Worm (Caenorhabditis elegans) whole organism, L3 larva: ENCODE results near the gene srt-56.

Source experiments
- ZK546.5 ChIP-seq: sonication (generic microtip); optimal IDR thresholded peaks from 2 replicates; lab custom pipeline; 2017; ENCODE audit warnings: missing biosample characterization, missing genetic modification characterization
- aly-2 ChIP-seq: fragments of 150-350 bp; optimal IDR thresholded peaks from 2 replicates; lab custom pipeline; 2014; ENCODE audit warnings: missing biosample characterization, missing genetic modification characterization
- ama-1 ChIP-seq: fragments of 150-350 bp; optimal IDR thresholded peaks from 2 replicates; lab custom pipeline; 2018
- ceh-16 ChIP-seq: sonication (generic microtip); optimal IDR thresholded peaks from 2 replicates; lab custom pipeline; 2017; ENCODE audit warnings: missing biosample characterization, missing genetic modification characterization
- ceh-28 ChIP-seq: fragments of 150-350 bp; optimal IDR thresholded peaks from 2 replicates; lab custom pipeline; 2014; ENCODE audit warnings: missing biosample characterization, missing genetic modification reagents, missing genetic modification characterization
- ceh-82 ChIP-seq: fragments of 150-350 bp; optimal IDR thresholded peaks from 2 replicates; lab custom pipeline; 2014; ENCODE audit warnings: missing biosample characterization, missing genetic modification characterization
- ceh-9 ChIP-seq: sonication (generic microtip); optimal IDR thresholded peaks from 2 replicates; lab custom pipeline; 2018; ENCODE audit warnings: missing biosample characterization, missing genetic modification characterization
- daf-12 ChIP-seq: fragments of 150-350 bp; optimal IDR thresholded peaks from 2 replicates; lab custom pipeline; 2014; ENCODE audit warnings: missing biosample characterization, missing genetic modification reagents, missing genetic modification characterization
- egl-5 ChIP-seq: fragments of 150-350 bp; optimal IDR thresholded peaks from 2 replicates; lab custom pipeline; 2017; ENCODE audit warnings: missing biosample characterization, missing genetic modification reagents, missing genetic modification characterization, inconsistent platforms
- elt-1 ChIP-seq: fragments of 150-350 bp; optimal IDR thresholded peaks from 2 replicates; lab custom pipeline; 2014; ENCODE audit warnings: missing biosample characterization, missing genetic modification characterization
- elt-3 ChIP-seq, 3 experiments: fragments of 150-350 bp in 1 of 3; sonication (generic microtip) in 2 of 3; optimal IDR thresholded peaks; 2 replicates in 2 of 3; 4 replicates in 1 of 3; lab custom pipeline; 2014 to 2017; ENCODE audit warnings: missing biosample characterization in 3 of 3, missing genetic modification characterization in 3 of 3
- eor-1 ChIP-seq, 2 experiments: fragments of 150-350 bp; optimal IDR thresholded peaks; 2 replicates each; lab custom pipeline; 2014 to 2018; ENCODE audit warnings: missing biosample characterization in 2 of 2, missing genetic modification characterization in 2 of 2
- fkh-10 ChIP-seq: sonication (generic microtip); optimal IDR thresholded peaks from 2 replicates; lab custom pipeline; 2017; ENCODE audit warnings: missing biosample characterization, missing genetic modification reagents, missing genetic modification characterization
- fkh-2 ChIP-seq: fragments of 150-350 bp; optimal IDR thresholded peaks from 2 replicates; lab custom pipeline; 2014; ENCODE audit warnings: missing biosample characterization, missing genetic modification reagents, missing genetic modification characterization
- fos-1 ChIP-seq: fragments of 150-350 bp; optimal IDR thresholded peaks from 2 replicates; lab custom pipeline; 2014; ENCODE audit warnings: missing biosample characterization, missing genetic modification characterization
- hmg-11 ChIP-seq: sonication (generic microtip); optimal IDR thresholded peaks from 2 replicates; lab custom pipeline; 2016; ENCODE audit warnings: missing genetic modification characterization, missing compliant biosample characterization
- jun-1 ChIP-seq: fragments of 150-350 bp; optimal IDR thresholded peaks from 2 replicates; lab custom pipeline; 2014; ENCODE audit warnings: missing biosample characterization, missing genetic modification reagents, missing genetic modification characterization
- lin-39 ChIP-seq: fragments of 150-350 bp; optimal IDR thresholded peaks from 2 replicates; lab custom pipeline; 2018; ENCODE audit warnings: missing biosample characterization, missing genetic modification reagents, missing genetic modification characterization
- lsy-12 ChIP-seq: sonication (generic microtip); optimal IDR thresholded peaks from 2 replicates; lab custom pipeline; 2016; ENCODE audit warnings: mild to moderate bottlenecking, missing genetic modification characterization, missing compliant biosample characterization
- mdl-1 ChIP-seq: fragments of 150-350 bp; optimal IDR thresholded peaks from 2 replicates; lab custom pipeline; 2014; ENCODE audit warnings: missing biosample characterization, missing genetic modification characterization
- mml-1 ChIP-seq: fragments of 150-350 bp; sonication (generic microtip); optimal IDR thresholded peaks from 3 replicates; lab custom pipeline; 2014; ENCODE audit warnings: missing biosample characterization, missing genetic modification characterization
- nfya-1 ChIP-seq: sonication (generic microtip); optimal IDR thresholded peaks from 2 replicates; lab custom pipeline; 2017; ENCODE audit warnings: missing genetic modification characterization, mild to moderate bottlenecking, missing compliant biosample characterization, antibody characterized with exemption, moderate library complexity; ENCODE audit not compliant: insufficient read depth
- nhr-11 ChIP-seq: fragments of 150-350 bp; optimal IDR thresholded peaks from 2 replicates; lab custom pipeline; 2014; ENCODE audit warnings: missing biosample characterization, missing genetic modification characterization
- nhr-12 ChIP-seq: fragments of 150-350 bp; optimal IDR thresholded peaks from 2 replicates; lab custom pipeline; 2014; ENCODE audit warnings: missing biosample characterization, missing genetic modification characterization
- nhr-23 ChIP-seq: fragments of 150-350 bp; optimal IDR thresholded peaks from 2 replicates; lab custom pipeline; 2014; ENCODE audit warnings: missing biosample characterization, missing genetic modification reagents, missing genetic modification characterization
- nhr-237 ChIP-seq: fragments of 150-350 bp; optimal IDR thresholded peaks from 2 replicates; lab custom pipeline; 2014; ENCODE audit warnings: missing biosample characterization, missing genetic modification characterization
- nhr-28 ChIP-seq: fragments of 150-350 bp; optimal IDR thresholded peaks from 2 replicates; lab custom pipeline; 2014; ENCODE audit warnings: missing biosample characterization, missing genetic modification characterization
- nhr-43 ChIP-seq: sonication (generic microtip); optimal IDR thresholded peaks from 2 replicates; lab custom pipeline; 2016; ENCODE audit warnings: mild to moderate bottlenecking, missing genetic modification characterization, missing compliant biosample characterization; ENCODE audit not compliant: poor library complexity, severe bottlenecking
- nhr-76 ChIP-seq: fragments of 150-350 bp; sonication (generic microtip); optimal IDR thresholded peaks from 5 replicates; lab custom pipeline; 2014; ENCODE audit warnings: missing biosample characterization, missing genetic modification characterization
- nhr-77 ChIP-seq: fragments of 150-350 bp; optimal IDR thresholded peaks from 2 replicates; lab custom pipeline; 2014; ENCODE audit warnings: missing biosample characterization, missing genetic modification characterization
- pqm-1 ChIP-seq: fragments of 150-350 bp; optimal IDR thresholded peaks from 2 replicates; lab custom pipeline; 2017; ENCODE audit warnings: missing biosample characterization, missing genetic modification characterization, inconsistent platforms
- sea-2 ChIP-seq: fragments of 150-350 bp; sonication (generic microtip); optimal IDR thresholded peaks from 4 replicates; lab custom pipeline; 2014; ENCODE audit warnings: missing biosample characterization, missing genetic modification reagents, missing genetic modification characterization
- skn-1 ChIP-seq: fragments of 150-350 bp; optimal IDR thresholded peaks from 2 replicates; lab custom pipeline; 2014; ENCODE audit warnings: missing biosample characterization, missing genetic modification characterization
- snpc-4 ChIP-seq: fragments of 150-350 bp; optimal IDR thresholded peaks from 2 replicates; lab custom pipeline; 2014; ENCODE audit warnings: missing biosample characterization, missing genetic modification characterization
- tbx-2 ChIP-seq: sonication (generic microtip); optimal IDR thresholded peaks from 2 replicates; lab custom pipeline; 2016; ENCODE audit warnings: mild to moderate bottlenecking, missing genetic modification characterization, missing compliant biosample characterization
- unc-39 ChIP-seq: sonication (generic microtip); optimal IDR thresholded peaks from 4 replicates; lab custom pipeline; 2017; ENCODE audit warnings: missing biosample characterization, missing genetic modification characterization
- unc-62 ChIP-seq: fragments of 150-350 bp; sonication (generic microtip); optimal IDR thresholded peaks from 4 replicates; lab custom pipeline; 2014; ENCODE audit warnings: missing biosample characterization, missing genetic modification reagents, missing genetic modification characterization
- ztf-4 ChIP-seq: fragments of 150-350 bp; optimal IDR thresholded peaks from 2 replicates; lab custom pipeline; 2014; ENCODE audit warnings: missing biosample characterization, missing genetic modification characterization

The srt-56 gene

DNA sequence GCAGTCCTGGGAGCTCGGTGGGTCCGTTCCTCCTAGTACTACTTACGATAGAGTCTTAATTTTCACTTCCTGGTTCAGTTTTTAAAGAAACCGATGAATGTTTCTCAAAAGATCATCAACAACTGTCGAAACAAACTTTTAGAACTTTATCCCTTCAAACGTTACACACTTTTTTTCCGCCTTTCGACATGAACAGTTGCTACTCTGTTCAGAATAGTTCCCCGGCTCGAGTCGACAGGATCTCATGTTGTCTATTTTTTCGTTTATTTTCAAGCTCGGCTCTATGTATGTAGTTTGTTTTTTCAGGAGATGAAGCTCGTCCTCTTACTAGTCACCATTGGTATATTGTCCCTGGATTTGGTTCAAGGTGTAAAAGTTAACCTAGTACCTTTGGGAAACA, 35.1 kb upstream of the srt-56 start, which contains the start of gene exh-1:
Gene exh-1 (plus strand): TSS at position 301 of the 400 bp plus-strand sequence.
- TF ChIP-seq ceh-16 (tag; lab: Kevin White, UChicago) = no peak
- TF ChIP-seq unc-39 = no peak
- no peak for TF ChIP-seq nhr-11 (tag; lab: Kevin White, UChicago)
- no peak for TF ChIP-seq ZK546.5 (tag; lab: Kevin White, UChicago)
- no peak for TF ChIP-seq nhr-77
- TF ChIP-seq snpc-4 (tag; lab: Kevin White, UChicago) = no peak
- no peak for TF ChIP-seq elt-1
- TF ChIP-seq jun-1 (tag; lab: Kevin White, UChicago) = no peak
- no peak for TF ChIP-seq lin-39
- TF ChIP-seq nhr-237 = no peak
- TF ChIP-seq eor-1 (tag; optimal IDR thresholded peaks at IDR 0.05; lab: Kevin White, UChicago) = no peak
- TF ChIP-seq pqm-1 (tag; lab: Kevin White, UChicago) = no peak
- TF ChIP-seq ceh-82 = no peak
- no peak for TF ChIP-seq nhr-28 (tag; lab: Kevin White, UChicago)
- no peak for TF ChIP-seq egl-5 (tag; lab: Kevin White, UChicago)
- TF ChIP-seq skn-1 (tag; lab: Kevin White, UChicago) = no peak
- no peak for TF ChIP-seq sea-2 (GFP tag; lab: Kevin White, UChicago)
- TF ChIP-seq fos-1 (tag; lab: Kevin White, UChicago) = no peak
- TF ChIP-seq unc-62 (GFP tag; lab: Kevin White, UChicago) = no peak
- TF ChIP-seq elt-3 (tag; optimal IDR thresholded peaks at IDR 0.05; lab: Kevin White, UChicago) = no peak

DNA sequence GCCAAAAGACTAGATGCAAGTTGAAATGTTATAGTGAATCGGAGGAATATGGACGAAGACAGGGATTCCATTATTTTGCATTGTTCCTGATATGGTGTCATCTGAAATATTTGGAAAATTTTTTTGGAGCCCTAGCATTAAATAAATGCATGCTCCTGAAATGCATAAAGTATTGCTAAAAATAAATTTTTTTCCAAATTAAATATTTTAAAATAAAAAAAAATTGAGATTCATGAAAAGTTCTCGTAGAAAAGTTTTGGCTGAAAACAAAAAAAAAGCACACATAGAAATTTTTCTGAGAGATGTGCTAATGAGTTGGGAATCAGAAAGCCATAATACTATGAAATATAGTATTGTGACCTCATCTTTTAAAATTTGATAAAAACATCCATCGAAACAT, 33.4 kb upstream of the srt-56 start, which contains the start of gene srab-7:
Gene srab-7 (minus strand): TSS at position 101 of the 400 bp plus-strand sequence.
- TF ChIP-seq aly-2 (no peak), mdl-1 (tag; lab: Kevin White, UChicago) (no peak), fkh-10 (no peak), ceh-9 (tag; lab: Kevin White, UChicago) (no peak), snpc-4 (tag; lab: Kevin White, UChicago) (no peak), mml-1 (tag; lab: Kevin White, UChicago) (no peak), fkh-2 (tag; lab: Kevin White, UChicago) (no peak), skn-1 (tag; lab: Kevin White, UChicago) (no peak), daf-12 (tag; lab: Kevin White, UChicago) (no peak), nhr-12 (tag; lab: Kevin White, UChicago) (no peak), lsy-12 (tag; lab: Kevin White, UChicago) (no peak), nhr-11 (tag; lab: Kevin White, UChicago) (no peak), elt-1 (no peak), ama-1 (lab: Kevin White, UChicago) (no peak), ZK546.5 (tag; lab: Kevin White, UChicago) (no peak), unc-39 (no peak), nfya-1 (tag; lab: Kevin White, UChicago) (no peak), nhr-23 (no peak), lin-39 (no peak), tbx-2 (no peak)

DNA sequence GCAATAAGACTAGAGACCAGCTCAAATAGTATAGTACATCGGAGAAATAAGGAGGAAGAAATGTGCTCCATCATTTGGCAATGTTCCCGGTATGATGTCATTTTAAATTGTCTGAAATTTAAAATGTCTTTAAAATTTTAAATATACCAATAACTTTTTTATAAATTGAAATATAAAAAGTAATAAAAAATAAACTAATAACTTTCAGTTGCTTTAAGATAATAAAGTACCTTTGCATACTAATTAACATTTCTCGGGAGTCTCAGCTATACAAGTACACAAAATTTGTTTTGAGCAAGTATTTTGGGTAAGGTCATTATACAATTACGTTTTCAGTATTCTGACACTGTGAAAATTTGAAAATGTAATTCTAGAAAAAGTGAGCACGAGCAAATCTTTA, 30.2 kb upstream of the srt-56 start, which contains the start of gene srab-6:
Gene srab-6 (minus strand): TSS at position 101 of the 400 bp plus-strand sequence.
- TF ChIP-seq nhr-28 (tag; lab: Kevin White, UChicago) (no peak), fkh-2 (tag; lab: Kevin White, UChicago) (no peak), ceh-28 (tag; lab: Kevin White, UChicago) (no peak), unc-39 (no peak), pqm-1 (tag; lab: Kevin White, UChicago) (no peak), nhr-237 (no peak), sea-2 (GFP tag; lab: Kevin White, UChicago) (no peak), ceh-82 (no peak), daf-12 (tag; lab: Kevin White, UChicago) (no peak), ztf-4 (tag; lab: Kevin White, UChicago) (no peak), nhr-76 (tag; lab: Kevin White, UChicago) (no peak)

DNA sequence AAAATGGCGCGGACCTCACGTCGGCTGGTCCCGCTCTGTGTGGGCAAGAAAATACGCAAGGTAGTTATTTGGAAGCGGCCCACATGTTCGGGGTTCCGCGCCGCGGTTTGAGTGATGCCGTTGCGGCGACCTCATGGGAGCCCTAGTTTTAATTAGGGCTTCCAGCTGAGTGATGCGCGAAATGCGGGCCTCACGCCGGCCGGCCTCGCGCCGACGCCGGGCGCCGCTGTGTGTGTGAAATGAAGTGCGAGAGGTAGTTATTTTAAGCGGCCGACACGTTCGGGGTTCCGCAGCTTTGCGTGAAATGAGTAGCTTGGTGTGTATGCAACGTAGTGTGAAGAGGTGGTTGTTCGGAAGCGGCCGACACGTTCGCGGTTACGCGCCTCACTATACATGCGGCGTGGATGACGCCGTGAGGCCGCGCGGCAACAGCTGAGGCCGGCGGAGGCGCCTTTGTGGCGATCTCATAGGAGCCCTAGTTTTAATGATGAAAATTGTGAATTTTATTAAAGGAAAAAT, 28.3 kb upstream of the srt-56 start:
- TF ChIP-seq nfya-1 (tag; lab: Kevin White, UChicago) (no peak), hmg-11 (tag; lab: Kevin White, UChicago) (no peak), lin-39 (no peak), ztf-4 (tag; lab: Kevin White, UChicago) (no peak), ceh-28 (tag; lab: Kevin White, UChicago) (no peak), unc-62 (GFP tag; lab: Kevin White, UChicago) (no peak), ceh-82 (no peak), skn-1 (tag; lab: Kevin White, UChicago) (no peak), tbx-2 (no peak), ceh-16 (tag; lab: Kevin White, UChicago) (no peak), nhr-12 (tag; lab: Kevin White, UChicago) (no peak), nhr-43 (tag; lab: Kevin White, UChicago) (no peak)
